Fruit fly (Drosophila melanogaster) whole organism, embryonic: Measurements from ENCODE around the gene IFT54.
A peak's percentile ranks its signal among the peaks of the same experiment; 100 is the strongest.

Experiments
- CG10267 ChIP-seq: fragments of 200-800 bp; sonication (Bioruptor generic); optimal IDR thresholded peaks from 2 replicates; lab custom pipeline; 2018; ENCODE audit warnings: missing biosample characterization, mild to moderate bottlenecking, missing genetic modification characterization, moderate library complexity
- CG11723 ChIP-seq: fragments of 200-800 bp; sonication (Bioruptor generic); optimal IDR thresholded peaks from 2 replicates; lab custom pipeline; 2017; ENCODE audit warnings: missing biosample characterization, mild to moderate bottlenecking, missing genetic modification characterization
- CG12942 ChIP-seq: fragments of 200-800 bp; sonication (Bioruptor generic); optimal IDR thresholded peaks from 3 replicates; lab custom pipeline; 2016; ENCODE audit warnings: missing biosample characterization, missing genetic modification characterization
- CG13424 ChIP-seq: fragments of 200-800 bp; sonication (Bioruptor generic); optimal IDR thresholded peaks from 2 replicates; lab custom pipeline; 2019; ENCODE audit warnings: missing biosample characterization, mild to moderate bottlenecking, missing genetic modification characterization, moderate library complexity
- CG15696 ChIP-seq: fragments of 200-800 bp; sonication (Bioruptor generic); optimal IDR thresholded peaks from 2 replicates; lab custom pipeline; 2019; ENCODE audit warnings: missing biosample characterization, mild to moderate bottlenecking, missing genetic modification characterization, moderate library complexity
- CG2678 ChIP-seq: fragments of 200-800 bp; sonication (Bioruptor generic); optimal IDR thresholded peaks from 3 replicates; lab custom pipeline; 2019; ENCODE audit warnings: missing biosample characterization, mild to moderate bottlenecking, missing genetic modification characterization, moderate library complexity
- CG30431 ChIP-seq: fragments of 200-800 bp; sonication (Bioruptor generic); optimal IDR thresholded peaks from 2 replicates; lab custom pipeline; 2017; ENCODE audit warnings: missing biosample characterization, missing genetic modification characterization
- CG34376 ChIP-seq: fragments of 200-800 bp; sonication (Bioruptor generic); optimal IDR thresholded peaks from 2 replicates; lab custom pipeline; 2018; ENCODE audit warnings: missing biosample characterization, mild to moderate bottlenecking, missing genetic modification characterization
- CG42726 ChIP-seq: fragments of 200-800 bp; sonication (Bioruptor generic); IDR thresholded peaks from 2 replicates; pipeline ENCODE4 v1.3.6; 2022; ENCODE audit warnings: missing biosample characterization, missing genetic modification characterization; ENCODE audit not compliant: partially characterized antibody
- CG5953 ChIP-seq: fragments of 200-800 bp; sonication (Bioruptor generic); IDR thresholded peaks from 2 replicates; pipeline ENCODE4 v1.3.6; 2022; ENCODE audit warnings: missing biosample characterization, missing genetic modification characterization
- CG6254 ChIP-seq: fragments of 200-800 bp; sonication (Bioruptor generic); optimal IDR thresholded peaks from 3 replicates; lab custom pipeline; 2017; ENCODE audit warnings: mild to moderate bottlenecking, missing biosample characterization, missing genetic modification reagents, missing genetic modification characterization
- CG7372 ChIP-seq: fragments of 200-800 bp; sonication (Bioruptor generic); IDR thresholded peaks from 2 replicates; pipeline ENCODE4 v1.3.6; 2022; ENCODE audit warnings: missing biosample characterization, missing genetic modification characterization
- CG7839 ChIP-seq: fragments of 200-800 bp; sonication (Bioruptor generic); optimal IDR thresholded peaks from 3 replicates; lab custom pipeline; 2018; ENCODE audit warnings: missing biosample characterization, mild to moderate bottlenecking, missing genetic modification characterization, moderate library complexity
- CG7987 ChIP-seq: fragments of 200-800 bp; sonication (Bioruptor generic); optimal IDR thresholded peaks from 2 replicates; lab custom pipeline; 2018; ENCODE audit warnings: missing biosample characterization, mild to moderate bottlenecking, missing genetic modification characterization, moderate library complexity
- CG8290 ChIP-seq, 3 experiments: fragments of 200-800 bp; sonication (Bioruptor generic); optimal IDR thresholded peaks; 2 replicates each; lab custom pipeline; 2016 to 2019; ENCODE audit warnings: missing biosample characterization in 3 of 3, missing genetic modification characterization in 3 of 3, mild to moderate bottlenecking in 2 of 3, moderate library complexity in 1 of 3
- Doc2 ChIP-seq: fragments of 200-800 bp; sonication (Bioruptor generic); IDR thresholded peaks from 2 replicates; pipeline ENCODE4 v1.3.6; 2022; ENCODE audit warnings: missing biosample characterization, missing genetic modification characterization
- E2f2 ChIP-seq: fragments of 200-800 bp; sonication (Bioruptor generic); IDR thresholded peaks from 2 replicates; pipeline ENCODE4 v1.3.6; 2022; ENCODE audit warnings: missing biosample characterization, missing genetic modification characterization
- Eip74EF ChIP-seq, 2 experiments: fragments of 200-800 bp in 1 of 2; fragments of >200 bp in 1 of 2; sonication (Bioruptor generic) in 1 of 2; optimal IDR thresholded peaks; 2 replicates each; lab custom pipeline; 2017 to 2019; ENCODE audit warnings: missing biosample characterization in 2 of 2, missing genetic modification characterization in 2 of 2, mild to moderate bottlenecking in 1 of 2, moderate library complexity in 1 of 2
- HLHmδ ChIP-seq: fragments of 200-800 bp; sonication (Bioruptor generic); optimal IDR thresholded peaks from 2 replicates; lab custom pipeline; 2018; ENCODE audit warnings: missing biosample characterization, mild to moderate bottlenecking, missing genetic modification characterization, moderate library complexity
- Hey ChIP-seq: fragments of 200-800 bp; sonication (Bioruptor generic); optimal IDR thresholded peaks from 3 replicates; lab custom pipeline; 2018; ENCODE audit warnings: missing biosample characterization, mild to moderate bottlenecking, missing genetic modification characterization
- Med ChIP-seq: fragments of 200-800 bp; sonication (Bioruptor generic); peaks from one replicate; lab custom pipeline; 2016; ENCODE audit warnings: missing biosample characterization, missing genetic modification characterization, mild to moderate bottlenecking, inconsistent platforms, moderate library complexity
- Mrtf ChIP-seq: fragments of 200-800 bp; sonication (Bioruptor generic); IDR thresholded peaks from 3 replicates; pipeline ENCODE4 v1.3.6; 2022; ENCODE audit warnings: missing biosample characterization, missing genetic modification characterization
- Optix ChIP-seq: fragments of 200-800 bp; sonication (Bioruptor generic); IDR thresholded peaks from 3 replicates; pipeline ENCODE4 v1.3.6; 2022; ENCODE audit warnings: missing biosample characterization, missing genetic modification characterization
- Sox102F ChIP-seq: fragments of 200-800 bp; sonication (Bioruptor generic); optimal IDR thresholded peaks from 2 replicates; lab custom pipeline; 2018; ENCODE audit warnings: missing biosample characterization, mild to moderate bottlenecking, missing genetic modification characterization, moderate library complexity
- bigmax ChIP-seq: fragments of 200-800 bp; sonication (Bioruptor generic); optimal IDR thresholded peaks from 2 replicates; lab custom pipeline; 2018; ENCODE audit warnings: missing biosample characterization, mild to moderate bottlenecking, missing genetic modification characterization
- br ChIP-seq: fragments of >200 bp; optimal IDR thresholded peaks from 2 replicates; lab custom pipeline; 2017
- caup ChIP-seq: fragments of 200-800 bp; sonication (Bioruptor generic); optimal IDR thresholded peaks from 3 replicates; lab custom pipeline; 2017; ENCODE audit warnings: missing biosample characterization, mild to moderate bottlenecking, missing genetic modification characterization, moderate library complexity; ENCODE audit not compliant: severe bottlenecking
- cg ChIP-seq: fragments of 200-800 bp; sonication (Bioruptor generic); optimal IDR thresholded peaks from 3 replicates; lab custom pipeline; 2019; ENCODE audit warnings: missing biosample characterization, mild to moderate bottlenecking, missing genetic modification characterization, moderate library complexity
- chinmo ChIP-seq: fragments of 200-800 bp; sonication (Bioruptor generic); IDR thresholded peaks from 4 replicates; pipeline ENCODE4 v1.3.6; 2022; ENCODE audit warnings: missing biosample characterization, missing genetic modification characterization; ENCODE audit not compliant: partially characterized antibody
- corto ChIP-seq: fragments of 200-800 bp; sonication (Bioruptor generic); optimal IDR thresholded peaks from 2 replicates; lab custom pipeline; 2016; ENCODE audit warnings: missing biosample characterization, mild to moderate bottlenecking, missing genetic modification characterization, moderate library complexity
- exex ChIP-seq: fragments of 200-800 bp; sonication (Bioruptor generic); optimal IDR thresholded peaks from 4 replicates; lab custom pipeline; 2018; ENCODE audit warnings: missing biosample characterization, mild to moderate bottlenecking, missing genetic modification characterization, moderate library complexity
- eyg ChIP-seq: fragments of 200-800 bp; sonication (Bioruptor generic); optimal IDR thresholded peaks from 3 replicates; lab custom pipeline; 2016; ENCODE audit warnings: missing biosample characterization, missing genetic modification characterization
- gcm ChIP-seq: fragments of 200-800 bp; sonication (Bioruptor generic); optimal IDR thresholded peaks from 2 replicates; lab custom pipeline; 2019; ENCODE audit warnings: missing biosample characterization, mild to moderate bottlenecking, missing genetic modification characterization, moderate library complexity
- gem ChIP-seq: fragments of 200-800 bp; sonication (Bioruptor generic); optimal IDR thresholded peaks from 2 replicates; lab custom pipeline; 2019; ENCODE audit warnings: missing biosample characterization, mild to moderate bottlenecking, missing genetic modification characterization, moderate library complexity
- grau ChIP-seq: fragments of 200-800 bp; optimal IDR thresholded peaks from 3 replicates; lab custom pipeline; 2019; ENCODE audit warnings: missing biosample characterization, mild to moderate bottlenecking, missing genetic modification characterization, moderate library complexity
- ham ChIP-seq: fragments of 200-800 bp; sonication (Bioruptor generic); IDR thresholded peaks from 2 replicates; pipeline ENCODE4 v1.3.6; 2022; ENCODE audit warnings: missing biosample characterization, missing genetic modification characterization
- inv ChIP-seq: fragments of 200-800 bp; sonication (Bioruptor generic); IDR thresholded peaks from 2 replicates; pipeline ENCODE4 v1.3.6; 2022; ENCODE audit warnings: missing biosample characterization, missing genetic modification characterization; ENCODE audit not compliant: partially characterized antibody
- lbe ChIP-seq: fragments of 200-800 bp; sonication (Bioruptor generic); optimal IDR thresholded peaks from 2 replicates; lab custom pipeline; 2016; ENCODE audit warnings: missing biosample characterization, mild to moderate bottlenecking, missing genetic modification characterization
- mirr ChIP-seq: fragments of 200-800 bp; sonication (Bioruptor generic); optimal IDR thresholded peaks from 3 replicates; lab custom pipeline; 2018; ENCODE audit warnings: missing biosample characterization, mild to moderate bottlenecking, missing genetic modification characterization
- pan ChIP-seq, 4 experiments: fragments of >200 bp in 3 of 4; fragments of 200-800 bp in 1 of 4; sonication (Bioruptor generic) in 1 of 4; optimal IDR thresholded peaks in 3 of 4; IDR thresholded peaks in 1 of 4; 2 replicates each; pipeline versions ENCODE4 v1.3.6 to Lab custom; 2017 to 2022; ENCODE audit warnings: missing biosample characterization in 2 of 4, missing genetic modification characterization in 2 of 4, mixed read lengths in 1 of 4
- pho ChIP-seq: fragments of 200-800 bp; sonication (Bioruptor generic); optimal IDR thresholded peaks from 2 replicates; lab custom pipeline; 2016; ENCODE audit warnings: missing biosample characterization, missing genetic modification characterization
- sd ChIP-seq: fragments of 200-800 bp; sonication (Bioruptor generic); optimal IDR thresholded peaks from 3 replicates; lab custom pipeline; 2018; ENCODE audit warnings: missing biosample characterization, mild to moderate bottlenecking, missing genetic modification characterization, moderate library complexity
- sug ChIP-seq: fragments of 200-800 bp; optimal IDR thresholded peaks from 2 replicates; lab custom pipeline; 2019; ENCODE audit warnings: missing biosample characterization, mild to moderate bottlenecking, missing genetic modification characterization, moderate library complexity
- tup ChIP-seq: fragments of 200-800 bp; sonication (Bioruptor generic); optimal IDR thresholded peaks from 2 replicates; lab custom pipeline; 2016; ENCODE audit warnings: missing biosample characterization, mild to moderate bottlenecking, missing genetic modification characterization, moderate library complexity
- vfl ChIP-seq: fragments of 200-800 bp; sonication (Bioruptor generic); optimal IDR thresholded peaks from 2 replicates; lab custom pipeline; 2016; ENCODE audit warnings: missing biosample characterization, missing genetic modification characterization

Gene IFT54

dm6 chr3R:14287980-14288379 is 14.2 kb upstream of the IFT54 start:
- TF ChIP-seq CG34376 (GFP tag; lab: Kevin White, UChicago), result peak; percentile 70
- no peak for TF ChIP-seq HLHmδ (GFP tag; lab: Kevin White, UChicago)
- TF ChIP-seq CG30431 (GFP tag; lab: Kevin White, UChicago), result no peak
- peak; percentile 83 for TF ChIP-seq sd (tag; lab: Kevin White, UChicago)
- TF ChIP-seq inv (GFP tag; lab: Robert Waterston, UW), result no peak
- 0 out of 4 replicates have a peak, but pooled peaks have one; percentile 4 for TF ChIP-seq chinmo (GFP tag; lab: Robert Waterston, UW)
- TF ChIP-seq CG5953, result 0 out of 2 replicates have a peak, but pooled peaks have one; percentile 14
- peak; percentile 53 for TF ChIP-seq CG6254 (GFP tag; lab: Kevin White, UChicago)
- no peak for TF ChIP-seq CG8290 (GFP tag; optimal IDR thresholded peaks at IDR 0.05; lab: Kevin White, UChicago)
- peak in 1 of 2 experiments; percentile 10 for TF ChIP-seq CG8290 (tag; optimal IDR thresholded peaks at IDR 0.05; lab: Kevin White, UChicago)
- peak; percentile 42 for TF ChIP-seq sug (tag; lab: Kevin White, UChicago)
- TF ChIP-seq Med (GFP tag; lab: Kevin White, UChicago), result peak; percentile 38
- TF ChIP-seq pan (optimal IDR thresholded peaks at IDR 0.05; lab: Kevin White, UChicago), result no peak
- TF ChIP-seq pan (GFP tag; optimal IDR thresholded peaks at IDR 0.05 in 1 of 2, IDR thresholded peaks at IDR 0.05 in 1 of 2), result peak in 1 of 2 experiments; percentile 25
- TF ChIP-seq Hey (tag; lab: Kevin White, UChicago), result peak; percentile 78
- peak; percentile 80 for TF ChIP-seq exex (tag; lab: Kevin White, UChicago)
- peak; percentile 85 for TF ChIP-seq mirr (GFP tag; lab: Kevin White, UChicago)

- TF ChIP-seq vfl (GFP tag; lab: Kevin White, UChicago) (no peak), br (lab: Kevin White, UChicago) (no peak), pho (GFP tag; lab: Kevin White, UChicago) (peak; percentile 7), CG7987 (GFP tag; lab: Kevin White, UChicago) (peak; percentile 13), CG15696 (tag; lab: Kevin White, UChicago) (peak; percentile 27), gcm (GFP tag; lab: Kevin White, UChicago) (peak; percentile 57), corto (GFP tag; lab: Kevin White, UChicago) (no peak), CG12942 (GFP tag; lab: Kevin White, UChicago) (peak; percentile 48), CG13424 (tag; lab: Kevin White, UChicago) (peak; percentile 81), CG10267 (peak; percentile 49), CG11723 (peak; percentile 61), Eip74EF (GFP tag; optimal IDR thresholded peaks at IDR 0.05; lab: Kevin White, UChicago) (peak in 1 of 2 experiments; percentile 56), Doc2 (no peak), caup (peak; percentile 72), bigmax (GFP tag; lab: Kevin White, UChicago) (no peak), E2f2 (GFP tag; lab: Robert Waterston, UW) (peak; percentile 51; the same call in 1 of the 2 replicates), CG7839 (tag; lab: Kevin White, UChicago) (peak; percentile 84), grau (peak; percentile 95), ham (GFP tag; lab: Robert Waterston, UW) (peak; percentile 51; the same call in 1 of the 2 replicates), Sox102F (GFP tag; lab: Kevin White, UChicago) (peak; percentile 82), eyg (GFP tag; lab: Kevin White, UChicago) (no peak), cg (GFP tag; lab: Kevin White, UChicago) (peak; percentile 31), CG7372 (GFP tag; lab: Robert Waterston, UW) (peak; percentile 78), tup (peak; percentile 54), CG42726 (no peak), sd (tag; lab: Kevin White, UChicago) (peak; percentile 61), CG2678 (tag; lab: Kevin White, UChicago) (peak; percentile 90), CG5953 (peak; percentile 42; the same call in 1 of the 2 replicates), Mrtf (GFP tag; lab: Robert Waterston, UW) (peak; percentile 43; the same call in 1 of the 3 replicates), Optix (GFP tag; lab: Robert Waterston, UW) (0 out of 3 replicates have a peak, but pooled peaks have one; percentile 33), gem (tag; lab: Kevin White, UChicago) (peak; percentile 85), lbe (peak; percentile 49)
Measured at dm6 chr3R:14288669-14289383, 13.4 kb upstream of the IFT54 start, which contains the start of gene red. Gene red (plus strand): TSS chr3R:14289071.
